Worm (Caenorhabditis elegans) whole organism, L4/young adult: Measurements from ENCODE around the gene F21G4.3.

ENCODE experiments used
- W03F9.2 ChIP-seq: fragments of 150-350 bp; optimal IDR thresholded peaks from 2 replicates; lab custom pipeline; 2014; ENCODE audit warnings: missing biosample characterization, missing genetic modification characterization
- dao-5 ChIP-seq: sonication (generic microtip); optimal IDR thresholded peaks from 2 replicates; lab custom pipeline; 2016; ENCODE audit warnings: missing genotype, missing genetic modification characterization, moderate library complexity, missing compliant biosample characterization
- him-1 ChIP-seq: sonication (generic microtip); optimal IDR thresholded peaks from 2 replicates; lab custom pipeline; 2016; ENCODE audit warnings: missing genotype, missing genetic modification reagents, missing genetic modification characterization, missing compliant biosample characterization

- TF ChIP-seq him-1 (no peak), dao-5 (no peak), W03F9.2 (tag; lab: Kevin White, UChicago) (no peak)
These were observed 33.0 kb downstream of the F21G4.3 start for ce11 chrX:9927993-9928392.
